Worm (Caenorhabditis elegans) whole organism, L4/young adult: Measurements from ENCODE around the gene C35A11.3.

ENCODE experiments used
- dao-5 ChIP-seq: sonication (generic microtip); optimal IDR thresholded peaks from 2 replicates; lab custom pipeline; 2016; ENCODE audit warnings: missing genotype, missing genetic modification characterization, moderate library complexity, missing compliant biosample characterization
- him-1 ChIP-seq: sonication (generic microtip); optimal IDR thresholded peaks from 2 replicates; lab custom pipeline; 2016; ENCODE audit warnings: missing genotype, missing genetic modification reagents, missing genetic modification characterization, missing compliant biosample characterization

DNA sequence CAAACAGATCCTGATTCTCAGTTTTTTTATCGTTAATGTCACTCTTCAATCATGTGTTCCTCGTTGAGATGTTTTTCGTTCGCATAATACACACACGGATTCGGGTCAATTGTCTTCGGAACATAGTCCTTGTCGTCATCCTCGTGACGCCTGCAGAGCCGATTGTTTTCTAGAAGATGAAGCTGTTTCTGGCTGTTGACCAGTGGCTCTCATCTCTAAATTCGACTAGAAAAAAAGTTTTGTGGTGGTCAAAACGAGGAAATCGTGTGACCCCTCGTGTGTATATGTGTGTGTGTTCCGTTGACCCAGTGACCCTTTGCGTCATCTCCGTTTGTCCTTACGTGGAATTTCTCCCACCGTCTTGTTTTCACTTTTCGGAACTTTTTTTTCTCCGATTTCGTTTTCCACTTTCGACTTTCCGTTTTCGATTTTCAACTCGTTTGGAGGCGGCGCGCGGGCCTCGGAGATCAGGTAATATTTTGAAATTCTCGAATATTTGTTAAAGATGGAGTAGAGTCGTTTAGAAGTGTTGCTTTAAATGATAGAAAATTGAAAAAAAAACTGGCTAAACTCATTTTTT lies 13.8 kb downstream of the C35A11.3 start, which contains the start of gene C35A11.2:
- TF ChIP-seq dao-5 = no peak
- TF ChIP-seq him-1 (tag; lab: Kevin White, UChicago) = no peak
